Worm (Caenorhabditis elegans): Measurements from ENCODE around the gene M02E1.4.
A peak's percentile ranks its signal among the peaks of the same experiment; 100 is the strongest.
"Not testable (repeated sequence)": the region's sequence is repeated elsewhere in the genome, so short reads cannot be mapped to it uniquely, and the experiment has no call there.

Gene M02E1.4

ce11 chrX:347117-347516 lies 34.0 kb downstream of the M02E1.4 start, which contains the start of gene C04E7.3:
C04E7.3 (minus strand) TSS chrX:347217.
- TF ChIP-seq T22C8.4 (GFP tag; IDR thresholded peaks at IDR 0.05); ztf-23 (GFP tag; IDR thresholded peaks at IDR 0.05); klf-2 (GFP tag; conservative IDR thresholded peaks at IDR 0.05): not testable (repeated sequence)

ce11 chrX:348141-348540 lies 35.1 kb downstream of the M02E1.4 start:
- TF ChIP-seq ref-1 (GFP tag; conservative IDR thresholded peaks at IDR 0.05): no peak
- peak; percentile 52; the same call in 1 of the 2 replicates for TF ChIP-seq T22C8.4 (GFP tag; IDR thresholded peaks at IDR 0.05)

- TF ChIP-seq klf-2 (GFP tag; conservative IDR thresholded peaks at IDR 0.05) (peak; percentile 82), ztf-23 (GFP tag; IDR thresholded peaks at IDR 0.05) (peak; percentile 89), flt-1 (GFP tag; IDR thresholded peaks at IDR 0.05) (peak; percentile 96), ztf-29 (GFP tag; IDR thresholded peaks at IDR 0.05) (peak; percentile 81), ref-1 (GFP tag; conservative IDR thresholded peaks at IDR 0.05) (peak; percentile 83), tab-1 (GFP tag; IDR thresholded peaks at IDR 0.05) (peak; percentile 95), T22C8.4 (GFP tag; IDR thresholded peaks at IDR 0.05) (peak; percentile 79)
Measured at ce11 chrX:351398-351797, 38.3 kb downstream of the M02E1.4 start.

- TF ChIP-seq ztf-29 (GFP tag; IDR thresholded peaks at IDR 0.05) (peak; percentile 92), cog-1 (tag; optimal IDR thresholded peaks at IDR 0.05) (peak; percentile 83), flt-1 (GFP tag; IDR thresholded peaks at IDR 0.05) (peak; percentile 91), ztf-23 (GFP tag; IDR thresholded peaks at IDR 0.05) (peak; percentile 96), klf-2 (GFP tag; conservative IDR thresholded peaks at IDR 0.05) (peak; percentile 92), ref-1 (GFP tag; conservative IDR thresholded peaks at IDR 0.05) (peak; percentile 84), med-1 (GFP tag; optimal IDR thresholded peaks at IDR 0.05; ENCODE audit: insufficient read depth) (peak; percentile 69), T22C8.4 (GFP tag; IDR thresholded peaks at IDR 0.05) (peak; percentile 90), tab-1 (GFP tag; IDR thresholded peaks at IDR 0.05) (peak; percentile 95)
Measured at ce11 chrX:353134-353669, 40.1 kb downstream of the M02E1.4 start, which contains the start of gene sor-3. sor-3 (plus strand) TSS chrX:353619.

- TF ChIP-seq ztf-23 (GFP tag; IDR thresholded peaks at IDR 0.05) (no peak), flt-1 (GFP tag; IDR thresholded peaks at IDR 0.05) (no peak), klf-2 (GFP tag; conservative IDR thresholded peaks at IDR 0.05) (no peak), ref-1 (GFP tag; conservative IDR thresholded peaks at IDR 0.05) (no peak), cog-1 (tag; optimal IDR thresholded peaks at IDR 0.05) (no peak), tab-1 (GFP tag; IDR thresholded peaks at IDR 0.05) (no peak), T22C8.4 (GFP tag; IDR thresholded peaks at IDR 0.05) (no peak), med-1 (GFP tag; optimal IDR thresholded peaks at IDR 0.05; ENCODE audit: insufficient read depth) (no peak), ztf-29 (GFP tag; IDR thresholded peaks at IDR 0.05) (no peak)
Measured at ce11 chrX:357792-358191, 44.7 kb downstream of the M02E1.4 start, which contains the start of gene C04E7.1. C04E7.1 (plus strand) TSS chrX:358092.

ce11 chrX:360479-360878 lies 47.4 kb downstream of the M02E1.4 start, which contains the start of gene C04E7.5:
C04E7.5 (plus strand) TSS chrX:360779.
- TF ChIP-seq ztf-23 (GFP tag; IDR thresholded peaks at IDR 0.05) (no peak), med-1 (GFP tag; optimal IDR thresholded peaks at IDR 0.05; ENCODE audit: insufficient read depth) (no peak), klf-2 (GFP tag; conservative IDR thresholded peaks at IDR 0.05) (no peak), ref-1 (GFP tag; conservative IDR thresholded peaks at IDR 0.05) (no peak), tab-1 (GFP tag; IDR thresholded peaks at IDR 0.05) (no peak), T22C8.4 (GFP tag; IDR thresholded peaks at IDR 0.05) (no peak), ztf-29 (GFP tag; IDR thresholded peaks at IDR 0.05) (no peak), cog-1 (tag; optimal IDR thresholded peaks at IDR 0.05) (no peak), flt-1 (GFP tag; IDR thresholded peaks at IDR 0.05) (no peak)
